Worm (Caenorhabditis elegans) whole organism, L3 larva: ENCODE measurements around the gene ZK792.7.

Source experiments
- fos-1 ChIP-seq: fragments of 150-350 bp; optimal IDR thresholded peaks from 2 replicates; lab custom pipeline; 2014; ENCODE audit warnings: missing biosample characterization, missing genetic modification characterization
- jun-1 ChIP-seq: fragments of 150-350 bp; optimal IDR thresholded peaks from 2 replicates; lab custom pipeline; 2014; ENCODE audit warnings: missing biosample characterization, missing genetic modification reagents, missing genetic modification characterization
- lin-15B ChIP-seq: fragments of 150-350 bp; optimal IDR thresholded peaks from 2 replicates; lab custom pipeline; 2014; ENCODE audit warnings: missing biosample characterization, missing genetic modification characterization
- lin-39 ChIP-seq: fragments of 150-350 bp; optimal IDR thresholded peaks from 2 replicates; lab custom pipeline; 2018; ENCODE audit warnings: missing biosample characterization, missing genetic modification reagents, missing genetic modification characterization
- nfya-1 ChIP-seq: sonication (generic microtip); optimal IDR thresholded peaks from 2 replicates; lab custom pipeline; 2017; ENCODE audit warnings: missing genetic modification characterization, mild to moderate bottlenecking, missing compliant biosample characterization, antibody characterized with exemption, moderate library complexity; ENCODE audit not compliant: insufficient read depth
- nhr-11 ChIP-seq: fragments of 150-350 bp; optimal IDR thresholded peaks from 2 replicates; lab custom pipeline; 2014; ENCODE audit warnings: missing biosample characterization, missing genetic modification characterization
- nhr-12 ChIP-seq: fragments of 150-350 bp; optimal IDR thresholded peaks from 2 replicates; lab custom pipeline; 2014; ENCODE audit warnings: missing biosample characterization, missing genetic modification characterization
- nhr-67 ChIP-seq: fragments of 150-350 bp; optimal IDR thresholded peaks from 2 replicates; lab custom pipeline; 2014; ENCODE audit warnings: missing biosample characterization, missing genetic modification characterization
- nhr-77 ChIP-seq: fragments of 150-350 bp; optimal IDR thresholded peaks from 2 replicates; lab custom pipeline; 2014; ENCODE audit warnings: missing biosample characterization, missing genetic modification characterization
- pha-4 ChIP-seq: fragments of 150-350 bp; optimal IDR thresholded peaks from 2 replicates; lab custom pipeline; 2014; ENCODE audit warnings: missing biosample characterization, missing genetic modification reagents, missing genetic modification characterization
- pqm-1 ChIP-seq: fragments of 150-350 bp; optimal IDR thresholded peaks from 2 replicates; lab custom pipeline; 2017; ENCODE audit warnings: missing biosample characterization, missing genetic modification characterization, inconsistent platforms
- unc-62 ChIP-seq: fragments of 150-350 bp; sonication (generic microtip); optimal IDR thresholded peaks from 4 replicates; lab custom pipeline; 2014; ENCODE audit warnings: missing biosample characterization, missing genetic modification reagents, missing genetic modification characterization
- ztf-11 ChIP-seq: fragments of 150-350 bp; optimal IDR thresholded peaks from 2 replicates; lab custom pipeline; 2014; ENCODE audit warnings: missing biosample characterization, missing genetic modification characterization

- TF ChIP-seq unc-62 (GFP tag; lab: Kevin White, UChicago), result no peak
- no peak for TF ChIP-seq lin-15B (tag; lab: Kevin White, UChicago)
- TF ChIP-seq lin-39, result no peak
- TF ChIP-seq nhr-67, result no peak
- TF ChIP-seq nhr-77 (tag; lab: Kevin White, UChicago), result no peak
- TF ChIP-seq nfya-1 (tag; lab: Kevin White, UChicago), result no peak
- no peak for TF ChIP-seq fos-1 (tag; lab: Kevin White, UChicago)
- TF ChIP-seq pha-4 (tag; lab: Kevin White, UChicago), result no peak
- TF ChIP-seq nhr-11 (tag; lab: Kevin White, UChicago), result no peak
- TF ChIP-seq ztf-11, result no peak
- TF ChIP-seq jun-1 (tag; lab: Kevin White, UChicago), result no peak
- TF ChIP-seq pqm-1 (tag; lab: Kevin White, UChicago), result no peak
- no peak for TF ChIP-seq nhr-12
Measured at ce11 chrIV:11676054-11676453, 18.2 kb upstream of the ZK792.7 start, which contains the start of gene inx-9.
